Fruit fly (Drosophila melanogaster) whole organism, embryonic: Measurements from ENCODE around the gene CG17154.

Experiments
- Aef1 ChIP-seq: fragments of 200-800 bp; sonication (Bioruptor generic); IDR thresholded peaks from 3 replicates; pipeline ENCODE4 v1.3.6; 2022; ENCODE audit warnings: missing biosample characterization, missing genetic modification characterization
- Awh ChIP-seq: fragments of 200-800 bp; sonication (Bioruptor generic); IDR thresholded peaks from 2 replicates; pipeline ENCODE4, ENCODE4 v1.3.6; 2022; ENCODE audit warnings: missing biosample characterization, missing genetic modification characterization
- CG10959 ChIP-seq: fragments of 200-800 bp; sonication (Bioruptor generic); IDR thresholded peaks from 2 replicates; pipeline ENCODE4 v1.3.6; 2022; ENCODE audit warnings: missing biosample characterization, missing genetic modification characterization
- CG14860 ChIP-seq: fragments of 200-800 bp; sonication (Bioruptor generic); IDR thresholded peaks from 3 replicates; pipeline ENCODE4 v1.3.6; 2022; ENCODE audit warnings: missing biosample characterization, missing genetic modification characterization; ENCODE audit not compliant: partially characterized antibody
- CG15514 ChIP-seq: fragments of 200-800 bp; sonication (Bioruptor generic); optimal IDR thresholded peaks from 3 replicates; lab custom pipeline; 2017; ENCODE audit warnings: missing biosample characterization, missing genetic modification characterization, mild to moderate bottlenecking, moderate library complexity, missing genetic modification reagents
- CG1647 ChIP-seq: fragments of 200-800 bp; sonication (Bioruptor generic); optimal IDR thresholded peaks from 3 replicates; lab custom pipeline; 2016; ENCODE audit warnings: missing biosample characterization, missing genetic modification characterization
- CG16813 ChIP-seq: fragments of 200-800 bp; sonication (Bioruptor generic); IDR thresholded peaks from 3 replicates; pipeline ENCODE4 v1.3.6; 2022; ENCODE audit warnings: missing biosample characterization, missing genetic modification characterization; ENCODE audit not compliant: partially characterized antibody
- CG17361 ChIP-seq: fragments of 200-800 bp; sonication (Bioruptor generic); IDR thresholded peaks from 3 replicates; pipeline ENCODE4 v1.3.6; 2022; ENCODE audit warnings: missing biosample characterization, missing genetic modification characterization
- CG1792 ChIP-seq: fragments of 200-800 bp; sonication (Bioruptor generic); optimal IDR thresholded peaks from 2 replicates; lab custom pipeline; 2016; ENCODE audit warnings: missing biosample characterization, missing genetic modification characterization
- CG18262 ChIP-seq: fragments of 200-800 bp; optimal IDR thresholded peaks from 3 replicates; lab custom pipeline; 2019; ENCODE audit warnings: missing biosample characterization, mild to moderate bottlenecking, missing genetic modification characterization, moderate library complexity
- CG18764 ChIP-seq: fragments of 200-800 bp; sonication (Bioruptor generic); optimal IDR thresholded peaks from 3 replicates; lab custom pipeline; 2016; ENCODE audit warnings: missing biosample characterization, missing genetic modification characterization
- CG2202 ChIP-seq: fragments of 200-800 bp; sonication (Bioruptor generic); optimal IDR thresholded peaks from 2 replicates; lab custom pipeline; 2018; ENCODE audit warnings: missing biosample characterization, mild to moderate bottlenecking, missing genetic modification characterization
- CG3065 ChIP-seq: fragments of 200-800 bp; sonication (Bioruptor generic); optimal IDR thresholded peaks from 2 replicates; lab custom pipeline; 2016; ENCODE audit warnings: missing biosample characterization, missing genetic modification characterization
- CG43689 ChIP-seq: fragments of 200-800 bp; sonication (Bioruptor generic); IDR thresholded peaks from 2 replicates; pipeline ENCODE4 v1.3.6; 2022; ENCODE audit warnings: missing biosample characterization, missing genetic modification characterization
- CG7271 ChIP-seq: fragments of 200-800 bp; sonication (Bioruptor generic); optimal IDR thresholded peaks from 2 replicates; lab custom pipeline; 2018; ENCODE audit warnings: missing biosample characterization, mild to moderate bottlenecking, missing genetic modification characterization, moderate library complexity
- CG8924 ChIP-seq: fragments of 200-800 bp; optimal IDR thresholded peaks from 3 replicates; lab custom pipeline; 2019; ENCODE audit warnings: missing biosample characterization, mild to moderate bottlenecking, missing genetic modification characterization, moderate library complexity
- Doc2 ChIP-seq: fragments of 200-800 bp; sonication (Bioruptor generic); IDR thresholded peaks from 2 replicates; pipeline ENCODE4 v1.3.6; 2022; ENCODE audit warnings: missing biosample characterization, missing genetic modification characterization
- HLH4C ChIP-seq: fragments of 200-800 bp; sonication (Bioruptor generic); IDR thresholded peaks from 3 replicates; pipeline ENCODE4 v1.3.6; 2022; ENCODE audit warnings: missing biosample characterization, missing genetic modification characterization; ENCODE audit not compliant: partially characterized antibody
- HLH54F ChIP-seq: fragments of 200-800 bp; sonication (Bioruptor generic); optimal IDR thresholded peaks from 3 replicates; lab custom pipeline; 2016; ENCODE audit warnings: missing biosample characterization, missing genetic modification characterization
- Hr3 ChIP-seq: fragments of 200-800 bp; sonication (Bioruptor generic); optimal IDR thresholded peaks from 3 replicates; lab custom pipeline; 2016; ENCODE audit warnings: missing biosample characterization, missing genetic modification characterization
- Med ChIP-seq: fragments of 200-800 bp; sonication (Bioruptor generic); peaks from one replicate; lab custom pipeline; 2016; ENCODE audit warnings: missing biosample characterization, missing genetic modification characterization, mild to moderate bottlenecking, inconsistent platforms, moderate library complexity
- Myb ChIP-seq: fragments of 200-800 bp; sonication (Bioruptor generic); optimal IDR thresholded peaks from 2 replicates; lab custom pipeline; 2016; ENCODE audit warnings: missing biosample characterization, missing genetic modification characterization
- PHDP ChIP-seq: fragments of 200-800 bp; sonication (Bioruptor generic); optimal IDR thresholded peaks from 3 replicates; lab custom pipeline; 2018; ENCODE audit warnings: missing biosample characterization, mild to moderate bottlenecking, missing genetic modification characterization, moderate library complexity
- Side ChIP-seq: fragments of 200-800 bp; sonication (Bioruptor generic); optimal IDR thresholded peaks from 2 replicates; lab custom pipeline; 2016; ENCODE audit warnings: missing biosample characterization, missing genetic modification characterization
- Ssrp ChIP-seq: fragments of 200-800 bp; sonication (Bioruptor generic); optimal IDR thresholded peaks from 2 replicates; lab custom pipeline; 2018; ENCODE audit warnings: missing biosample characterization, mild to moderate bottlenecking, missing genetic modification characterization, moderate library complexity
- TFAM ChIP-seq: fragments of 200-800 bp; sonication (Bioruptor generic); optimal IDR thresholded peaks from 2 replicates; lab custom pipeline; 2017; ENCODE audit warnings: missing biosample characterization, missing genetic modification characterization, inconsistent platforms
- Tbp ChIP-seq: fragments of >200 bp; optimal IDR thresholded peaks from 2 replicates; lab custom pipeline; 2018; ENCODE audit warnings: missing biosample characterization, missing genetic modification characterization
- Trl ChIP-seq, 3 experiments: fragments of >200 bp in 2 of 3; fragments of 200-800 bp in 1 of 3; sonication (Bioruptor generic) in 1 of 3; optimal IDR thresholded peaks; 2 replicates in 1 of 3; 3 replicates in 2 of 3; lab custom pipeline; 2016 to 2017; ENCODE audit warnings: missing biosample characterization in 1 of 3, missing genetic modification characterization in 1 of 3
- Xrp1 ChIP-seq: fragments of 200-800 bp; sonication (Bioruptor generic); IDR thresholded peaks from 2 replicates; pipeline ENCODE4 v1.3.6; 2022; ENCODE audit warnings: missing biosample characterization, missing genetic modification characterization
- amos ChIP-seq: fragments of 200-800 bp; sonication (Bioruptor generic); IDR thresholded peaks from 2 replicates; pipeline ENCODE4 v1.3.6; 2022; ENCODE audit warnings: missing biosample characterization, missing genetic modification characterization; ENCODE audit not compliant: partially characterized antibody
- ap ChIP-seq: fragments of 200-800 bp; sonication (Bioruptor generic); IDR thresholded peaks from 2 replicates; pipeline ENCODE4 v1.3.6; 2022; ENCODE audit warnings: missing biosample characterization, missing genetic modification characterization
- bab2 ChIP-seq: fragments of 200-800 bp; sonication (Bioruptor generic); optimal IDR thresholded peaks from 2 replicates; lab custom pipeline; 2016; ENCODE audit warnings: missing biosample characterization, missing genetic modification characterization
- bigmax ChIP-seq: fragments of 200-800 bp; sonication (Bioruptor generic); optimal IDR thresholded peaks from 2 replicates; lab custom pipeline; 2018; ENCODE audit warnings: missing biosample characterization, mild to moderate bottlenecking, missing genetic modification characterization
- br ChIP-seq: fragments of >200 bp; optimal IDR thresholded peaks from 2 replicates; lab custom pipeline; 2017
- corto ChIP-seq: fragments of 200-800 bp; sonication (Bioruptor generic); optimal IDR thresholded peaks from 2 replicates; lab custom pipeline; 2016; ENCODE audit warnings: missing biosample characterization, mild to moderate bottlenecking, missing genetic modification characterization, moderate library complexity
- croc ChIP-seq: fragments of 200-800 bp; sonication (Bioruptor generic); conservative IDR thresholded peaks from 3 replicates; pipeline ENCODE4 v1.3.6; 2022; ENCODE audit warnings: missing biosample characterization, missing genetic modification characterization
- crp ChIP-seq, 2 experiments: fragments of 200-800 bp; sonication (Bioruptor generic); optimal IDR thresholded peaks; 2 replicates in 1 of 2; 3 replicates in 1 of 2; lab custom pipeline; 2017; ENCODE audit warnings: missing biosample characterization in 2 of 2, missing genetic modification characterization in 2 of 2, mild to moderate bottlenecking in 1 of 2, moderate library complexity in 1 of 2
- en ChIP-seq: fragments of 200-800 bp; sonication (Bioruptor generic); optimal IDR thresholded peaks from 2 replicates; lab custom pipeline; 2016; ENCODE audit warnings: missing biosample characterization, missing genetic modification characterization
- fd3F ChIP-seq: fragments of 200-800 bp; sonication (Bioruptor generic); optimal IDR thresholded peaks from 2 replicates; lab custom pipeline; 2018; ENCODE audit warnings: missing biosample characterization, mild to moderate bottlenecking, missing genetic modification characterization, moderate library complexity
- ftz-f1 ChIP-seq: fragments of 200-800 bp; sonication (Bioruptor generic); optimal IDR thresholded peaks from 2 replicates; lab custom pipeline; 2016; ENCODE audit warnings: missing biosample characterization, missing genetic modification characterization
- gro ChIP-seq: fragments of 200-800 bp; sonication (Bioruptor generic); optimal IDR thresholded peaks from 2 replicates; lab custom pipeline; 2016; ENCODE audit warnings: missing biosample characterization, missing genetic modification characterization
- inv ChIP-seq: fragments of 200-800 bp; sonication (Bioruptor generic); IDR thresholded peaks from 2 replicates; pipeline ENCODE4 v1.3.6; 2022; ENCODE audit warnings: missing biosample characterization, missing genetic modification characterization; ENCODE audit not compliant: partially characterized antibody
- jing ChIP-seq: fragments of 200-800 bp; sonication (Bioruptor generic); optimal IDR thresholded peaks from 2 replicates; lab custom pipeline; 2018; ENCODE audit warnings: missing biosample characterization, mild to moderate bottlenecking, missing genetic modification characterization
- nom ChIP-seq: fragments of 200-800 bp; sonication (Bioruptor generic); optimal IDR thresholded peaks from 2 replicates; lab custom pipeline; 2017; ENCODE audit warnings: missing biosample characterization, missing genetic modification characterization, mild to moderate bottlenecking, moderate library complexity, missing genetic modification reagents
- pfk ChIP-seq: fragments of 200-800 bp; sonication (Bioruptor generic); optimal IDR thresholded peaks from 2 replicates; lab custom pipeline; 2018; ENCODE audit warnings: missing biosample characterization, mild to moderate bottlenecking, missing genetic modification characterization, moderate library complexity
- slbo ChIP-seq: fragments of 200-800 bp; sonication (Bioruptor generic); IDR thresholded peaks from 2 replicates; pipeline ENCODE4 v1.3.6; 2022; ENCODE audit warnings: missing biosample characterization, missing genetic modification characterization
- tio ChIP-seq: fragments of 200-800 bp; sonication (Bioruptor generic); optimal IDR thresholded peaks from 2 replicates; lab custom pipeline; 2017; ENCODE audit warnings: missing biosample characterization, missing genetic modification characterization, inconsistent platforms
- trh ChIP-seq: fragments of 200-800 bp; sonication (Bioruptor generic); optimal IDR thresholded peaks from 2 replicates; lab custom pipeline; 2016; ENCODE audit warnings: missing biosample characterization, missing genetic modification characterization
- ttk ChIP-seq: fragments of 200-800 bp; sonication (Bioruptor generic); IDR thresholded peaks from 2 replicates; pipeline ENCODE4 v2.1.2; 2022; ENCODE audit warnings: missing biosample characterization, missing genetic modification characterization
- zfh2 ChIP-seq: fragments of 200-800 bp; sonication (Bioruptor generic); optimal IDR thresholded peaks from 2 replicates; lab custom pipeline; 2016; ENCODE audit warnings: missing biosample characterization, missing genetic modification characterization

Gene CG17154

dm6 chr3L:12124975-12125374 is 36.5 kb downstream of the CG17154 start, which contains the start of gene yps (continued):
- TF ChIP-seq br (lab: Kevin White, UChicago) (no peak), Med (peak; percentile 100), crp (GFP tag; optimal IDR thresholded peaks at IDR 0.05; lab: Kevin White, UChicago) (peak in 1 of 2 experiments; percentile 66), ttk (GFP tag; lab: Robert Waterston, UW) (peak; percentile 80), CG15514 (GFP tag; lab: Kevin White, UChicago) (peak; percentile 96), fd3F (GFP tag; lab: Kevin White, UChicago) (peak; percentile 89), Ssrp (tag; lab: Kevin White, UChicago) (peak; percentile 69), Xrp1 (GFP tag; lab: Robert Waterston, UW) (peak; percentile 56; the same call in 1 of the 2 replicates), slbo (GFP tag; lab: Robert Waterston, UW) (peak; percentile 85), tio (GFP tag; lab: Kevin White, UChicago) (no peak), CG3065 (GFP tag; lab: Kevin White, UChicago) (peak; percentile 85), Awh (GFP tag; lab: Robert Waterston, UW) (peak; percentile 92), CG14860 (GFP tag; lab: Robert Waterston, UW) (0 out of 3 replicates have a peak, but pooled peaks have one; percentile 44), Side (GFP tag; lab: Kevin White, UChicago) (peak; percentile 97), bab2 (GFP tag; lab: Kevin White, UChicago) (peak; percentile 78), nom (peak; percentile 93), CG7271 (tag; lab: Kevin White, UChicago) (peak; percentile 98), pfk (GFP tag; lab: Kevin White, UChicago) (peak; percentile 88), HLH4C (peak; percentile 76), TFAM (GFP tag; lab: Kevin White, UChicago) (peak; percentile 87), croc (GFP tag; lab: Robert Waterston, UW) (peak; percentile 51; the same call in 2 of the 3 replicates), CG16813 (peak; percentile 79), CG17361 (GFP tag; lab: Robert Waterston, UW) (peak; percentile 83), CG1792 (peak; percentile 91), Aef1 (peak; percentile 65), gro (GFP tag; lab: Kevin White, UChicago) (peak; percentile 96), ftz-f1 (peak; percentile 80), Trl (optimal IDR thresholded peaks at IDR 0.05; lab: Kevin White, UChicago) (no peak), Trl (GFP tag; optimal IDR thresholded peaks at IDR 0.05; lab: Kevin White, UChicago) (peak; percentile 96), inv (peak; percentile 68), bigmax (GFP tag; lab: Kevin White, UChicago) (peak; percentile 90), CG18262 (tag; lab: Kevin White, UChicago) (peak; percentile 86), en (GFP tag; lab: Kevin White, UChicago) (peak; percentile 95), CG10959 (GFP tag; lab: Robert Waterston, UW) (peak; percentile 88; the same call in 1 of the 2 replicates), Doc2 (no peak), jing (GFP tag; lab: Kevin White, UChicago) (no peak), CG2202 (tag; lab: Kevin White, UChicago) (peak; percentile 93), CG43689 (GFP tag; lab: Robert Waterston, UW) (peak; percentile 83), CG8924 (tag; lab: Kevin White, UChicago) (peak; percentile 82), amos (GFP tag; lab: Robert Waterston, UW) (peak; percentile 89), PHDP (tag; lab: Kevin White, UChicago) (peak; percentile 93), HLH54F (GFP tag; lab: Kevin White, UChicago) (peak; percentile 87), zfh2 (GFP tag; lab: Kevin White, UChicago) (peak; percentile 81), Tbp (GFP tag; lab: Kevin White, UChicago) (no peak), CG18764 (GFP tag; lab: Kevin White, UChicago) (peak; percentile 93), corto (GFP tag; lab: Kevin White, UChicago) (peak; percentile 46), trh (GFP tag; lab: Kevin White, UChicago) (peak; percentile 93), Myb (GFP tag; lab: Kevin White, UChicago) (peak; percentile 98), CG1647 (GFP tag; lab: Kevin White, UChicago) (peak; percentile 92), ap (peak; percentile 86), Hr3 (GFP tag; lab: Kevin White, UChicago) (peak; percentile 74)
